Fruit fly (Drosophila melanogaster) whole organism, prepupa: ENCODE results near the gene Fancd2.
A peak's percentile ranks its signal among the peaks of the same experiment; 100 is the strongest.

Experiments
- CG10631 ChIP-seq: fragments of 200-800 bp; sonication (Bioruptor generic); optimal IDR thresholded peaks from 2 replicates; lab custom pipeline; 2016; ENCODE audit warnings: missing biosample characterization, missing genetic modification characterization
- CG11762 ChIP-seq: fragments of 200-800 bp; sonication (Bioruptor generic); optimal IDR thresholded peaks from 3 replicates; lab custom pipeline; 2016; ENCODE audit warnings: missing biosample characterization, missing genetic modification characterization; ENCODE audit not compliant: insufficient read depth
- CG11902 ChIP-seq: fragments of 200-800 bp; sonication (Bioruptor generic); optimal IDR thresholded peaks from 3 replicates; lab custom pipeline; 2016; ENCODE audit warnings: missing biosample characterization, missing genetic modification characterization
- CG1621 ChIP-seq: fragments of 200-800 bp; sonication (Bioruptor generic); optimal IDR thresholded peaks from 3 replicates; lab custom pipeline; 2018; ENCODE audit warnings: missing biosample characterization, mild to moderate bottlenecking, missing genetic modification characterization
- CG3032 ChIP-seq: fragments of 200-800 bp; optimal IDR thresholded peaks from 2 replicates; lab custom pipeline; 2019; ENCODE audit warnings: missing biosample characterization, mild to moderate bottlenecking, missing genetic modification characterization, moderate library complexity
- CG31627 ChIP-seq: fragments of 200-800 bp; sonication (Bioruptor generic); optimal IDR thresholded peaks from 3 replicates; lab custom pipeline; 2016; ENCODE audit warnings: missing biosample characterization, missing genetic modification characterization
- CG32006 ChIP-seq: fragments of 200-800 bp; sonication (Bioruptor generic); optimal IDR thresholded peaks from 3 replicates; lab custom pipeline; 2017; ENCODE audit warnings: missing biosample characterization, mild to moderate bottlenecking, missing genetic modification characterization
- CG34406 ChIP-seq: fragments of 200-800 bp; sonication (Bioruptor generic); optimal IDR thresholded peaks from 3 replicates; lab custom pipeline; 2016; ENCODE audit warnings: missing biosample characterization, missing genetic modification characterization
- CG6163 ChIP-seq: fragments of 200-800 bp; sonication (Bioruptor generic); IDR thresholded peaks from 3 replicates; pipeline ENCODE4 v1.3.6; 2022; ENCODE audit warnings: missing biosample characterization, missing genetic modification characterization
- CG8119 ChIP-seq: fragments of 200-800 bp; sonication (Bioruptor generic); IDR thresholded peaks from 3 replicates; pipeline ENCODE4 v1.3.6; 2022; ENCODE audit warnings: missing biosample characterization, missing genetic modification characterization
- CG8319 ChIP-seq: fragments of 200-800 bp; sonication (Bioruptor generic); optimal IDR thresholded peaks from 3 replicates; lab custom pipeline; 2016; ENCODE audit warnings: missing biosample characterization, missing genetic modification characterization
- CG9139 ChIP-seq: fragments of 200-800 bp; sonication (Bioruptor generic); optimal IDR thresholded peaks from 3 replicates; lab custom pipeline; 2017; ENCODE audit warnings: missing biosample characterization, mild to moderate bottlenecking, missing genetic modification characterization
- Eip78C ChIP-seq: fragments of 200-800 bp; sonication (Bioruptor generic); peaks from one replicate; lab custom pipeline; 2016; ENCODE audit warnings: missing biosample characterization, missing genetic modification characterization
- Eip93F ChIP-seq: fragments of 200-800 bp; sonication (Bioruptor generic); optimal IDR thresholded peaks from 2 replicates; lab custom pipeline; 2016; ENCODE audit warnings: missing biosample characterization, mild to moderate bottlenecking, missing genetic modification characterization
- Ets21C ChIP-seq: fragments of 200-800 bp; sonication (Bioruptor generic); optimal IDR thresholded peaks from 3 replicates; lab custom pipeline; 2016; ENCODE audit warnings: missing biosample characterization, missing genetic modification characterization
- Gug ChIP-seq: fragments of 200-800 bp; sonication (Bioruptor generic); IDR thresholded peaks from 2 replicates; pipeline ENCODE4 v1.3.6; 2022; ENCODE audit warnings: missing biosample characterization, missing genetic modification characterization
- Hr38 ChIP-seq: sonication (Bioruptor generic); optimal IDR thresholded peaks from 2 replicates; lab custom pipeline; 2016; ENCODE audit warnings: missing biosample characterization, missing genetic modification characterization
- Hr39 ChIP-seq: fragments of 200-800 bp; sonication (Bioruptor generic); optimal IDR thresholded peaks from 2 replicates; lab custom pipeline; 2016; ENCODE audit warnings: missing biosample characterization, missing genetic modification characterization
- Hr4 ChIP-seq: fragments of 200-800 bp; sonication (Bioruptor generic); optimal IDR thresholded peaks from 3 replicates; lab custom pipeline; 2016; ENCODE audit warnings: missing biosample characterization, missing genetic modification characterization
- Met ChIP-seq: fragments of 200-800 bp; sonication (Bioruptor generic); optimal IDR thresholded peaks from 3 replicates; lab custom pipeline; 2016; ENCODE audit warnings: missing biosample characterization, missing genetic modification characterization
- OdsH ChIP-seq: fragments of 200-800 bp; sonication (Bioruptor generic); optimal IDR thresholded peaks from 3 replicates; lab custom pipeline; 2016; ENCODE audit warnings: missing biosample characterization, missing genetic modification characterization
- Smox ChIP-seq: fragments of 200-800 bp; sonication (Bioruptor generic); optimal IDR thresholded peaks from 3 replicates; lab custom pipeline; 2016; ENCODE audit warnings: missing biosample characterization, missing genetic modification characterization
- Sox102F ChIP-seq: fragments of 200-800 bp; sonication (Bioruptor generic); optimal IDR thresholded peaks from 2 replicates; lab custom pipeline; 2016; ENCODE audit warnings: missing biosample characterization, mild to moderate bottlenecking, missing genetic modification characterization
- Sox14 ChIP-seq: fragments of 200-800 bp; sonication (Bioruptor generic); optimal IDR thresholded peaks from 3 replicates; lab custom pipeline; 2016; ENCODE audit warnings: missing biosample characterization, missing genetic modification characterization
- Sox15 ChIP-seq: fragments of 200-800 bp; sonication (Bioruptor generic); optimal IDR thresholded peaks from 3 replicates; lab custom pipeline; 2016; ENCODE audit warnings: missing biosample characterization, missing genetic modification characterization
- cyc ChIP-seq: fragments of 200-800 bp; sonication (Bioruptor generic); optimal IDR thresholded peaks from 3 replicates; lab custom pipeline; 2016; ENCODE audit warnings: missing biosample characterization, missing genetic modification characterization
- dac ChIP-seq: fragments of 200-800 bp; sonication (Bioruptor generic); optimal IDR thresholded peaks from 2 replicates; lab custom pipeline; 2017; ENCODE audit warnings: missing biosample characterization, mild to moderate bottlenecking, missing genetic modification characterization
- esn ChIP-seq: fragments of 200-800 bp; sonication (Bioruptor generic); optimal IDR thresholded peaks from 2 replicates; lab custom pipeline; 2016; ENCODE audit warnings: missing biosample characterization, mild to moderate bottlenecking, missing genetic modification characterization, moderate library complexity
- fd59A ChIP-seq: fragments of 200-800 bp; sonication (Bioruptor generic); optimal IDR thresholded peaks from 2 replicates; lab custom pipeline; 2017; ENCODE audit warnings: missing biosample characterization, mild to moderate bottlenecking, missing genetic modification characterization, missing genetic modification reagents
- fd85E ChIP-seq: fragments of 200-800 bp; sonication (Bioruptor generic); optimal IDR thresholded peaks from 3 replicates; lab custom pipeline; 2016; ENCODE audit warnings: missing biosample characterization, missing genetic modification characterization
- fkh ChIP-seq: fragments of 200-800 bp; sonication (Bioruptor generic); optimal IDR thresholded peaks from 3 replicates; lab custom pipeline; 2017; ENCODE audit warnings: missing biosample characterization, mild to moderate bottlenecking, missing genetic modification characterization, moderate library complexity
- lz ChIP-seq: fragments of 200-800 bp; sonication (Bioruptor generic); optimal IDR thresholded peaks from 3 replicates; lab custom pipeline; 2016; ENCODE audit warnings: missing biosample characterization, missing genetic modification characterization
- pdm3 ChIP-seq: fragments of 200-800 bp; sonication (Bioruptor generic); optimal IDR thresholded peaks from 3 replicates; lab custom pipeline; 2016; ENCODE audit warnings: missing biosample characterization, missing genetic modification characterization
- spab ChIP-seq: fragments of 200-800 bp; sonication (Bioruptor generic); optimal IDR thresholded peaks from 2 replicates; lab custom pipeline; 2017; ENCODE audit warnings: missing biosample characterization, mild to moderate bottlenecking, missing genetic modification characterization, missing genetic modification reagents
- svp ChIP-seq: fragments of 200-800 bp; sonication (Bioruptor generic); peaks from one replicate; lab custom pipeline; 2016; ENCODE audit warnings: missing biosample characterization, missing genetic modification characterization
- topi ChIP-seq: fragments of 200-800 bp; sonication (Bioruptor generic); optimal IDR thresholded peaks from 3 replicates; lab custom pipeline; 2016; ENCODE audit warnings: missing biosample characterization, missing genetic modification characterization
- vri ChIP-seq: fragments of 200-800 bp; sonication (Bioruptor generic); optimal IDR thresholded peaks from 3 replicates; lab custom pipeline; 2016; ENCODE audit warnings: missing biosample characterization, mild to moderate bottlenecking, missing genetic modification characterization

Gene Fancd2

DNA sequence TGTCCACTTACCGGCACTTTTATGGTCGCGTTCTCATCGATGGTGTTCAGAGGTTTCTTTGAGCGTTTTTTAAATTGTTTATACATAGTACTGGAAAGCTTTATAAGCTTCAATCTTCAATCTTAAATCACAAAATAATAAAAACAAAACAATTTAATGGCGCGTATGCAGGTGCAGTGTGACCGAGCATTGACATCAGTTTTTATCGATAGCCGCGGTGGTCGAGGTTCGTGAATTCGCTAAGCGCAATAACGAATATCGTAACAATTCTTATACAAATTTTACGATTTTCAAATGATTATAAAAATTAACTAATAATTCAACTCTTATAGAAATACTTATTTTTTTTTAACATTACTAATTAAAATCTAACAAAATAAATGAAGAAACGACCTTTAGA is at the start of gene Fancd2:
TSS of gene Fancd2 (minus strand) at position 183 of the 400 bp plus-strand sequence.
- TF ChIP-seq CG31627 (GFP tag; lab: Kevin White, UChicago) (no peak), CG9139 (GFP tag; lab: Kevin White, UChicago) (no peak), Ets21C (GFP tag; lab: Kevin White, UChicago) (no peak), OdsH (GFP tag; lab: Kevin White, UChicago) (no peak), CG10631 (GFP tag; lab: Kevin White, UChicago) (no peak), CG3032 (tag; lab: Kevin White, UChicago) (no peak), svp (GFP tag; lab: Kevin White, UChicago) (no peak), spab (no peak), Eip78C (GFP tag; lab: Kevin White, UChicago) (no peak), CG6163 (GFP tag; lab: Robert Waterston, UW) (no peak), topi (GFP tag; lab: Kevin White, UChicago) (no peak), Hr38 (no peak), dac (GFP tag; lab: Kevin White, UChicago) (no peak), fd59A (no peak), lz (no peak), Eip93F (no peak)

DNA sequence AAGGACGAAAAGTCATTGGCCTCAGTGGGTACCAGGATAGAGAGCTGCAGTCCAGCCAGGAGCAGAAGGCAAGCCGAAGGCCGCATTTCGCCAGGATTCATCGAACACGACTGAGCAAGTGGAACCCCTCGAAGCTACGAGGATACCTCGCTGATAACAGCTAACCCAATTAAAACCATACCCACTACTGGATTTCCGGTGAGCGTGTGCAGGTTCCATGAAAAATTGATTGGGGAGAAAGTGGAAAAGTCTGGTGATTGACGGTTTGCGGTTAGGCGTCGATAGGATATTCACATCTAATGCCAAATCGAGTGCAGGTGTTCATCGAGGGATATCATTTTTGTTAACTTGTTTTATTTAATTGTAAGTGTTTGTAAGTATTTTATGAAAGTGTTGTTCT is 43.9 kb upstream of the Fancd2 start, which contains the start of gene Ir93a:
TSS of gene Ir93a (minus strand) at position 101 of the 400 bp plus-strand sequence.
- TF ChIP-seq CG11902 (no peak), vri (GFP tag; lab: Kevin White, UChicago) (no peak), CG11762 (no peak), CG34406 (GFP tag; lab: Kevin White, UChicago) (no peak)
- TF ChIP-seq, all 60 proteins: peak for 0

DNA sequence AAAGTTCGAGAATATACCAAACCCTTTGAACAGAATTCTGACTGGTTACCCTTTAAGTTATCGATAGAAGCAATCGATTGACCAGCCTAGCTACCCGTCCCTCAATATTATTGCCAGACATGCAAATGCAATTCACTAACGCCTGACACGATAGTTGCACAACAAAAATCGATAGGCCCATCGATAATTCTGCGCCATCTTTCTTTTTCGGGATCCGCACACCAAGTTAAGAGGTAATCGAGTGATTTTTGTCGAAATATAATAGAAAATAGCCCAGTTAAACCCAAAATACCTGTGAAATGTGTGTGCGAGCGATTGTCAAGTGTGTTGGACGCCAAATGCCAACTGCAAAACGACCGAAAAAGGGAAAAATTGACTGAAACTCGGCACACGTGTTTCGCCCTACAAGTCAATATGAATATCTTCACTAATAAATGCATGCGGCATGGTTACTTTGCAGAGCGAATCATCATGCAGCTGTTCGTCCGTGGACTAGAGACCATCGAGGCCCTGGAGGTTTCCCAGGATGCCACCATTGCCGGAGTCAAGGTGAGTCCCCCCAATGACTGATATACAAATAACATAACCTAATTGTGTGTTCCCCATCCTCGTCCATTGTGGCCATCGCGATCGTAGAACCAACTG is 34.5 kb upstream of the Fancd2 start, which contains the start of gene RpS30:
TSS of gene RpS30 (plus strand) at position 122 of the 645 bp plus-strand sequence.
- TF ChIP-seq esn (peak; percentile 43), Eip78C (GFP tag; lab: Kevin White, UChicago) (peak; percentile 18), CG3032 (tag; lab: Kevin White, UChicago) (peak; percentile 30), CG6163 (GFP tag; lab: Robert Waterston, UW) (no peak; the same call in 2 of the 3 replicates), CG8319 (GFP tag; lab: Kevin White, UChicago) (no peak), Smox (GFP tag; lab: Kevin White, UChicago) (peak; percentile 0), lz (peak; percentile 44), CG31627 (GFP tag; lab: Kevin White, UChicago) (peak; percentile 11), Eip93F (no peak), Met (GFP tag; lab: Kevin White, UChicago) (no peak)

DNA sequence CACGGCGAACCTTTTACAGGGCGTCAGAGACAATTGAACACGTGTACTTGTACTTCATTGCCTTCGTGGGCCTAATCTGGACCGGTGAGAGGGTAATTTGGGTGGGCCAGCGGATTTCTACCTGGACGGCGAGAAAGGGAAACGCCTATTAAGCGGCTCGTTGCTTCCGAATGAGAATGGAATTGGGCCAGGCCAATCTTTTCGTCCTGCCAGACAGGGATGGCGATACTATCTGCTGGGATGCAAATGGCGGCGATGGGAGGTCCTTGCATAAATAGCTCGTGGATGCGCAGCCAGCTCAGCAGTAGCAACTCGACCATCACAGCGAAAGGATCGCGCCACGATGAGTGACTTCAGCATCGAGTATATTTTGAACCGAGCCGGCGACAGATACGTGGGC is 30.8 kb upstream of the Fancd2 start, which contains the start of gene CG15696:
TSS of gene CG15696 (plus strand) at position 301 of the 400 bp plus-strand sequence.
- no peak for TF ChIP-seq spab
- TF ChIP-seq Met (GFP tag; lab: Kevin White, UChicago): no peak
- no peak for TF ChIP-seq Eip78C (GFP tag; lab: Kevin White, UChicago)
- TF ChIP-seq Sox15 (GFP tag; lab: Kevin White, UChicago): no peak
- no peak for TF ChIP-seq Hr39 (GFP tag; lab: Kevin White, UChicago)

DNA sequence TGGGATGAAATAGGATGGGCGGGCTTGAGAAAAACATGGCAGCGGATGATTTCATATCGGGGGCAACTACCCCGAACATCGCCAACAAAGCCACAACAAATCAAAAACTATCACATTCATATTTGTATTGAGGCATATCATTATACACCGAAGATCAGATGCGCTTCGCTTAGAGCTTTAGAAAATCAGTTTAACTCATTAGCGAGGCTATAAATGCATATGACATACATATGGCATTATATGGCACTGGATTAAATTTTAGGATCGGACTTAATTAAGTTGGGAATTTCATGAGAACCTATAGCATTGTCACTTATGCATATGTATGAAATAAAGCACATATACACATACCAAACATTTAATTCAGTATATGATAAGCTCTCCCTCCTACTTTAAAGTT is 30.3 kb upstream of the Fancd2 start:
- TF ChIP-seq CG6163 (GFP tag; lab: Robert Waterston, UW) (no peak), CG11762 (no peak), Hr39 (GFP tag; lab: Kevin White, UChicago) (no peak), CG8119 (GFP tag; lab: Robert Waterston, UW) (no peak), Hr38 (no peak), CG1621 (tag; lab: Kevin White, UChicago) (no peak), CG32006 (GFP tag; lab: Kevin White, UChicago) (no peak), CG8319 (GFP tag; lab: Kevin White, UChicago) (no peak), Gug (GFP tag; lab: Robert Waterston, UW) (no peak)
- TF ChIP-seq, all 60 proteins: peak for 0

DNA sequence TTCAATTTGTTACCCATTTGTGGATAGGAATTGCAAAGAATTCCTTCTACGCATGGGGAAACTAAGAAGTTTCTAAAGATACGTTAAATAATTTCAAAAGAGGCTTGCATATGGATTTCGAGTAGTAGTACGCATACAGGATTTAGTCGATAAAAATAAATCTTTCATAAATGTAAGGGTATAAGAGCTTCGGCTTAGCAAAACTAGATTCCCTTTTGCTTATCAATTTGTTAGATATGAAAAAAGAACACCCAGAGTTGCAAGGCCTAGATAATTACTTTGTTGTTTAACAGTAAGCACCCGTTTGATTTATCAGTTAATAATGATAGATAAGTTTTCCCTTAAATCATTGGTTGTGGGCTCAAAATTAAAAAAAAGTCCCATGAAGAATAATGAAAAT is 29.5 kb upstream of the Fancd2 start:
- TF ChIP-seq esn: no peak
- TF ChIP-seq fkh (GFP tag; lab: Kevin White, UChicago): no peak
- TF ChIP-seq Gug (GFP tag; lab: Robert Waterston, UW): no peak
- no peak for TF ChIP-seq cyc (GFP tag; lab: Kevin White, UChicago)
- no peak for TF ChIP-seq Sox102F (GFP tag; lab: Kevin White, UChicago)
- no peak for TF ChIP-seq pdm3 (GFP tag; lab: Kevin White, UChicago)
- no peak for TF ChIP-seq spab
- TF ChIP-seq Sox14: no peak
- TF ChIP-seq CG9139 (GFP tag; lab: Kevin White, UChicago): no peak
- TF ChIP-seq Hr4 (GFP tag; lab: Kevin White, UChicago): no peak
- TF ChIP-seq fd85E (GFP tag; lab: Kevin White, UChicago): no peak
